Fruit fly (Drosophila melanogaster) whole organism, embryonic: ENCODE measurements around the gene Dh44.

Experiments used
- B-H2 ChIP-seq: fragments of 200-800 bp; sonication (Bioruptor generic); optimal IDR thresholded peaks from 2 replicates; lab custom pipeline; 2018; ENCODE audit warnings: missing biosample characterization, mild to moderate bottlenecking, missing genetic modification characterization
- Blimp-1 ChIP-seq: fragments of 200-800 bp; sonication (Bioruptor generic); optimal IDR thresholded peaks from 3 replicates; lab custom pipeline; 2018; ENCODE audit warnings: missing biosample characterization, missing genetic modification characterization, mild to moderate bottlenecking, moderate library complexity, missing genetic modification reagents
- Bteb2 ChIP-seq: fragments of 200-800 bp; sonication (Bioruptor generic); optimal IDR thresholded peaks from 2 replicates; lab custom pipeline; 2016; ENCODE audit warnings: missing biosample characterization, missing genetic modification characterization
- CG1024 ChIP-seq: fragments of 200-800 bp; sonication (Bioruptor generic); IDR thresholded peaks from 2 replicates; pipeline ENCODE4 v1.3.6; 2022; ENCODE audit warnings: missing biosample characterization, missing genetic modification characterization
- CG10431 ChIP-seq: fragments of 200-800 bp; sonication (Bioruptor generic); optimal IDR thresholded peaks from 3 replicates; lab custom pipeline; 2018; ENCODE audit warnings: missing biosample characterization, mild to moderate bottlenecking, missing genetic modification characterization
- CG10959 ChIP-seq: fragments of 200-800 bp; sonication (Bioruptor generic); IDR thresholded peaks from 2 replicates; pipeline ENCODE4 v1.3.6; 2022; ENCODE audit warnings: missing biosample characterization, missing genetic modification characterization
- CG11504 ChIP-seq: fragments of 200-800 bp; sonication (Bioruptor generic); optimal IDR thresholded peaks from 3 replicates; lab custom pipeline; 2019; ENCODE audit warnings: missing biosample characterization, mild to moderate bottlenecking, missing genetic modification characterization, moderate library complexity
- CG12942 ChIP-seq: fragments of 200-800 bp; sonication (Bioruptor generic); optimal IDR thresholded peaks from 3 replicates; lab custom pipeline; 2016; ENCODE audit warnings: missing biosample characterization, missing genetic modification characterization
- CG13424 ChIP-seq: fragments of 200-800 bp; sonication (Bioruptor generic); optimal IDR thresholded peaks from 2 replicates; lab custom pipeline; 2019; ENCODE audit warnings: missing biosample characterization, mild to moderate bottlenecking, missing genetic modification characterization, moderate library complexity
- CG15011 ChIP-seq: fragments of 200-800 bp; sonication (Bioruptor generic); optimal IDR thresholded peaks from 3 replicates; lab custom pipeline; 2018; ENCODE audit warnings: missing biosample characterization, mild to moderate bottlenecking, missing genetic modification characterization
- CG2678 ChIP-seq: fragments of 200-800 bp; sonication (Bioruptor generic); optimal IDR thresholded peaks from 3 replicates; lab custom pipeline; 2019; ENCODE audit warnings: missing biosample characterization, mild to moderate bottlenecking, missing genetic modification characterization, moderate library complexity
- CG8089 ChIP-seq: fragments of 200-800 bp; sonication (Bioruptor generic); optimal IDR thresholded peaks from 3 replicates; lab custom pipeline; 2016; ENCODE audit warnings: missing biosample characterization, missing genetic modification characterization
- D ChIP-seq, 2 experiments: fragments of 200-800 bp in 1 of 2; fragments of >200 bp in 1 of 2; sonication (Bioruptor generic) in 1 of 2; optimal IDR thresholded peaks; 2 replicates in 1 of 2; 3 replicates in 1 of 2; lab custom pipeline; 2017; ENCODE audit warnings: mild to moderate bottlenecking in 1 of 2, missing biosample characterization in 1 of 2, missing genetic modification characterization in 1 of 2, missing genetic modification reagents in 1 of 2
- E2f2 ChIP-seq: fragments of 200-800 bp; sonication (Bioruptor generic); IDR thresholded peaks from 2 replicates; pipeline ENCODE4 v1.3.6; 2022; ENCODE audit warnings: missing biosample characterization, missing genetic modification characterization
- Ets65A ChIP-seq: fragments of 200-800 bp; sonication (Bioruptor generic); peaks from one replicate; lab custom pipeline; 2016; ENCODE audit warnings: missing biosample characterization, missing genetic modification characterization
- HLH54F ChIP-seq: fragments of 200-800 bp; sonication (Bioruptor generic); optimal IDR thresholded peaks from 3 replicates; lab custom pipeline; 2016; ENCODE audit warnings: missing biosample characterization, missing genetic modification characterization
- Med ChIP-seq: fragments of 200-800 bp; sonication (Bioruptor generic); peaks from one replicate; lab custom pipeline; 2016; ENCODE audit warnings: missing biosample characterization, missing genetic modification characterization, mild to moderate bottlenecking, inconsistent platforms, moderate library complexity
- Nf-YC ChIP-seq: fragments of 200-800 bp; optimal IDR thresholded peaks from 3 replicates; lab custom pipeline; 2019; ENCODE audit warnings: missing biosample characterization, mild to moderate bottlenecking, missing genetic modification characterization, moderate library complexity
- NfI ChIP-seq: fragments of 200-800 bp; sonication (Bioruptor generic); optimal IDR thresholded peaks from 3 replicates; lab custom pipeline; 2018; ENCODE audit warnings: missing biosample characterization, mild to moderate bottlenecking, missing genetic modification characterization, moderate library complexity
- Oli ChIP-seq: fragments of 200-800 bp; sonication (Bioruptor generic); optimal IDR thresholded peaks from 2 replicates; lab custom pipeline; 2018; ENCODE audit warnings: missing biosample characterization, mild to moderate bottlenecking, missing genetic modification characterization, moderate library complexity
- Pdp1 ChIP-seq, 2 experiments: fragments of 200-800 bp; sonication (Bioruptor generic); optimal IDR thresholded peaks; 3 replicates each; lab custom pipeline; 2016; ENCODE audit warnings: missing biosample characterization in 2 of 2, missing genetic modification characterization in 2 of 2, mild to moderate bottlenecking in 1 of 2, moderate library complexity in 1 of 2
- Ravus ChIP-seq: fragments of 200-800 bp; sonication (Bioruptor generic); IDR thresholded peaks from 2 replicates; pipeline ENCODE4 v1.3.6; 2022; ENCODE audit warnings: missing biosample characterization, missing genetic modification characterization
- Usf ChIP-seq: fragments of 200-800 bp; sonication (Bioruptor generic); optimal IDR thresholded peaks from 2 replicates; lab custom pipeline; 2017; ENCODE audit warnings: missing genotype, missing biosample characterization, missing genetic modification characterization
- Vsx1 ChIP-seq: fragments of 200-800 bp; sonication (Bioruptor generic); optimal IDR thresholded peaks from 2 replicates; lab custom pipeline; 2017; ENCODE audit warnings: missing biosample characterization, mild to moderate bottlenecking, missing genetic modification characterization, missing genetic modification reagents
- abd-A ChIP-seq: fragments of 200-800 bp; sonication (Bioruptor generic); optimal IDR thresholded peaks from 3 replicates; lab custom pipeline; 2019; ENCODE audit warnings: missing biosample characterization, mild to moderate bottlenecking, missing genetic modification characterization, moderate library complexity
- al ChIP-seq: fragments of 200-800 bp; sonication (Bioruptor generic); IDR thresholded peaks from 2 replicates; pipeline ENCODE4 v1.3.6; 2022; ENCODE audit warnings: missing biosample characterization, missing genetic modification characterization
- amos ChIP-seq: fragments of 200-800 bp; sonication (Bioruptor generic); IDR thresholded peaks from 2 replicates; pipeline ENCODE4 v1.3.6; 2022; ENCODE audit warnings: missing biosample characterization, missing genetic modification characterization; ENCODE audit not compliant: partially characterized antibody
- ase ChIP-seq: fragments of 200-800 bp; sonication (Bioruptor generic); IDR thresholded peaks from 3 replicates; pipeline ENCODE4 v1.3.6; 2022; ENCODE audit warnings: missing biosample characterization, missing genetic modification characterization
- bab2 ChIP-seq: fragments of 200-800 bp; sonication (Bioruptor generic); optimal IDR thresholded peaks from 2 replicates; lab custom pipeline; 2016; ENCODE audit warnings: missing biosample characterization, missing genetic modification characterization
- bowl ChIP-seq: fragments of 200-800 bp; sonication (Bioruptor generic); IDR thresholded peaks from 2 replicates; pipeline ENCODE4 v1.3.6; 2022; ENCODE audit warnings: missing biosample characterization, missing genetic modification characterization
- corto ChIP-seq: fragments of 200-800 bp; sonication (Bioruptor generic); optimal IDR thresholded peaks from 2 replicates; lab custom pipeline; 2016; ENCODE audit warnings: missing biosample characterization, mild to moderate bottlenecking, missing genetic modification characterization, moderate library complexity
- crol ChIP-seq: fragments of 200-800 bp; sonication (Bioruptor generic); IDR thresholded peaks from 2 replicates; pipeline ENCODE4 v1.3.6; 2022; ENCODE audit warnings: missing biosample characterization, missing genetic modification characterization
- fd3F ChIP-seq: fragments of 200-800 bp; sonication (Bioruptor generic); optimal IDR thresholded peaks from 2 replicates; lab custom pipeline; 2018; ENCODE audit warnings: missing biosample characterization, mild to moderate bottlenecking, missing genetic modification characterization, moderate library complexity
- gem ChIP-seq: fragments of 200-800 bp; sonication (Bioruptor generic); optimal IDR thresholded peaks from 2 replicates; lab custom pipeline; 2019; ENCODE audit warnings: missing biosample characterization, mild to moderate bottlenecking, missing genetic modification characterization, moderate library complexity
- h ChIP-seq: fragments of >200 bp; optimal IDR thresholded peaks from 2 replicates; lab custom pipeline; 2017
- hth ChIP-seq: fragments of >200 bp; optimal IDR thresholded peaks from 2 replicates; lab custom pipeline; 2017; ENCODE audit warnings: inconsistent platforms
- inv ChIP-seq: fragments of 200-800 bp; sonication (Bioruptor generic); IDR thresholded peaks from 2 replicates; pipeline ENCODE4 v1.3.6; 2022; ENCODE audit warnings: missing biosample characterization, missing genetic modification characterization; ENCODE audit not compliant: partially characterized antibody
- jigr1 ChIP-seq: fragments of 200-800 bp; sonication (Bioruptor generic); IDR thresholded peaks from 3 replicates; pipeline ENCODE4 v1.3.6; 2022; ENCODE audit warnings: missing biosample characterization, missing genetic modification characterization
- jing ChIP-seq: fragments of 200-800 bp; sonication (Bioruptor generic); optimal IDR thresholded peaks from 2 replicates; lab custom pipeline; 2018; ENCODE audit warnings: missing biosample characterization, mild to moderate bottlenecking, missing genetic modification characterization
- pho ChIP-seq: fragments of 200-800 bp; sonication (Bioruptor generic); optimal IDR thresholded peaks from 2 replicates; lab custom pipeline; 2016; ENCODE audit warnings: missing biosample characterization, missing genetic modification characterization
- shn ChIP-seq: fragments of 200-800 bp; sonication (Bioruptor generic); optimal IDR thresholded peaks from 3 replicates; lab custom pipeline; 2016; ENCODE audit warnings: missing biosample characterization, missing genetic modification characterization
- so ChIP-seq: fragments of 200-800 bp; sonication (Bioruptor generic); IDR thresholded peaks from 3 replicates; pipeline ENCODE4 v1.3.6; 2022; ENCODE audit warnings: missing biosample characterization, missing genetic modification characterization
- sqz ChIP-seq: fragments of 200-800 bp; sonication (Bioruptor generic); optimal IDR thresholded peaks from 3 replicates; lab custom pipeline; 2018; ENCODE audit warnings: missing biosample characterization, mild to moderate bottlenecking, missing genetic modification characterization
- ssp ChIP-seq: fragments of 200-800 bp; sonication (Bioruptor generic); IDR thresholded peaks from 2 replicates; pipeline ENCODE4 v1.3.6; 2022; ENCODE audit warnings: missing biosample characterization, missing genetic modification characterization
- stc ChIP-seq: fragments of 200-800 bp; sonication (Bioruptor generic); IDR thresholded peaks from 2 replicates; pipeline ENCODE4 v1.3.6; 2022; ENCODE audit warnings: missing biosample characterization, missing genetic modification characterization
- tio ChIP-seq: fragments of 200-800 bp; sonication (Bioruptor generic); optimal IDR thresholded peaks from 2 replicates; lab custom pipeline; 2017; ENCODE audit warnings: missing biosample characterization, missing genetic modification characterization, inconsistent platforms
- tll ChIP-seq, 2 experiments: fragments of 200-800 bp in 1 of 2; fragments of >200 bp in 1 of 2; sonication (Bioruptor generic) in 1 of 2; optimal IDR thresholded peaks; 2 replicates each; lab custom pipeline; 2017 to 2019; ENCODE audit warnings: missing biosample characterization in 2 of 2, missing genetic modification characterization in 2 of 2, mild to moderate bottlenecking in 1 of 2, moderate library complexity in 1 of 2

Gene Dh44

DNA sequence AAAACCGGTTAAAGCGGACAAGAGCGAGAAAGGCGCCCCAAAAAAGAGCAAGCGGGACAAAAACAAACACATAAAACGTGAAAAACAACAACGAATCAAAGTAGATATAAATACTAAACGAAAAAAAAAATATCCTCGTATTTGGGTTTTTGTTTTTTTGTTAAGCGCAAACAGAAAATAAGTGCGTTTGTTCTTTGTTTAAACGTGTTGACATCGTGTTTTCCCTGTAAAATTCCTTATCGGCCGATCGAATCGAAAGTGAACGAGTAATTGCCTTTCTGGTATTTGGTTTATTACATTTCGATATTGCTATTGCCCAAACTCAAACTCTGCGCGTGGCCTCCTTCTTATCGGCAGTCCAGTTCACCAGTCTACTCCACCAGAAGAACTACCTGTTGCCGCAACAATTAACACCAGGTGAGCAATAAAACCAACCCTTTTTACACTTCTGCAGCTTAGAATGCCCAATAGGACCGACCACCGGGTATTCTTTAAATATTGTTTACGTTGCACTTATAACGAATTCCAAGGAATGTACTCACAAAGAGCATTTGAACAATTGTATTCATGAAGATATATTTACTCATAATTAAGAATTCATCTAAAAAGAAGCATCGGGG lies 46.1 kb upstream of the Dh44 start (continued):
- TF ChIP-seq D (optimal IDR thresholded peaks at IDR 0.05; lab: Kevin White, UChicago) = no peak
- peak; percentile 1 for TF ChIP-seq D (GFP tag; optimal IDR thresholded peaks at IDR 0.05; lab: Kevin White, UChicago)
- no peak for TF ChIP-seq CG10959 (GFP tag; lab: Robert Waterston, UW)
- TF ChIP-seq sqz (GFP tag; lab: Kevin White, UChicago) = peak; percentile 56
- peak in 1 of 2 experiments; percentile 7 for TF ChIP-seq tll (GFP tag; optimal IDR thresholded peaks at IDR 0.05; lab: Kevin White, UChicago)
- TF ChIP-seq Vsx1 (GFP tag; lab: Kevin White, UChicago) = peak; percentile 61
- peak; percentile 10 for TF ChIP-seq gem (tag; lab: Kevin White, UChicago)
- TF ChIP-seq fd3F = no peak
- no peak for TF ChIP-seq Usf
- TF ChIP-seq CG11504 (tag; lab: Kevin White, UChicago) = peak; percentile 4
- TF ChIP-seq E2f2 (GFP tag; lab: Robert Waterston, UW) = no peak
- TF ChIP-seq Med (GFP tag; lab: Kevin White, UChicago) = peak; percentile 71
- no peak for TF ChIP-seq al (GFP tag; lab: Robert Waterston, UW)
- TF ChIP-seq, all 482 proteins: peak for 22

DNA sequence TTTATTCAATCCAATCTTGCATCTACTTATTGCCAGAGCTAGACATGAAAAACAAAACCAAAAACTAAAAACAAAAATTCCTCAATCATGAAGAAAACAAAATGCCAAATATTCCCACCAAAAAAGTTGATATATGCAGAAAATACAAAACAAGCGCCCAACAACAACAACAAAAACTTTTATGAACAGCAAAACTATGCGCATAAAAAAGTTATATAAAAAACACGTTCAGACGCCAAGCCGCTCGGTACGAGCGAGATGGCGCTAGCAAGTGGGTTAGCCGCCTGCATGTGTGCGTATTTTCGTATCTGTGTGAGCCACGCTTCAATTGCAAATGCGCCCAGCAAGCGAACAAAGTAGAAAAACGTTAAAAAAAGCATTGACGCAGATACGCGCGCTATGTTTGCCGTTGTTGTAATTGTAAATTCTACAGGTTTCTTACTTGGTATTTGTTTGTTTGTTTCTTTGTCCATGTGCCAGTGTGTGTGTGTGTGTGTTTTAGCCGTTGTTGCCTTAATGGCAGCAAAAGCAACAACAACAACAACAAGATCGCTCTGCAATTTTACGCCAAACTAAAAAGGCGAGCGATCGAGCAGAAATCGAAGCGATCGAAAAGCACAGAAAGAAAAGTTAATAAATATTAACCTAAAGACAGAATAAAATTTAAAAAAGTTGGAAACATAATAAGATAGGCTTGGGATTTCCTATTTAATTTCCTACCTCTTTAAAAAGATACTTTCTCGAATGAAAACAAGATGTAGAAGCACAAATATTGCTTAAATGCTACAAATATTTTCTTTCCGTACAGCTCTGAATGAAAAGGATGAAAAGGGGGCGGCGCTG lies 44.4 kb upstream of the Dh44 start:
- TF ChIP-seq CG10431 = no peak
- TF ChIP-seq sqz (GFP tag; lab: Kevin White, UChicago) = peak; percentile 84
- no peak for TF ChIP-seq pho (GFP tag; lab: Kevin White, UChicago)
- TF ChIP-seq amos (GFP tag; lab: Robert Waterston, UW) = no peak
- TF ChIP-seq Ets65A (GFP tag; lab: Kevin White, UChicago) = peak; percentile 70
- no peak for TF ChIP-seq ase
- TF ChIP-seq stc (GFP tag; lab: Robert Waterston, UW) = no peak
- TF ChIP-seq jigr1 = no peak
- no peak for TF ChIP-seq Nf-YC (tag; lab: Kevin White, UChicago)
- no peak for TF ChIP-seq hth (lab: Kevin White, UChicago)
- TF ChIP-seq h (lab: Kevin White, UChicago) = no peak
- TF ChIP-seq CG8089 (GFP tag; lab: Kevin White, UChicago) = no peak
- no peak for TF ChIP-seq crol (GFP tag; lab: Robert Waterston, UW)
- TF ChIP-seq Ravus (GFP tag; lab: Robert Waterston, UW) = no peak
- no peak for TF ChIP-seq CG13424 (tag; lab: Kevin White, UChicago)
- no peak for TF ChIP-seq HLH54F (GFP tag; lab: Kevin White, UChicago)
- TF ChIP-seq tio (GFP tag; lab: Kevin White, UChicago) = no peak
- TF ChIP-seq CG15011 (GFP tag; lab: Kevin White, UChicago) = no peak
- no peak for TF ChIP-seq inv (GFP tag; lab: Robert Waterston, UW)
- TF ChIP-seq abd-A (tag; lab: Kevin White, UChicago) = peak; percentile 76
- TF ChIP-seq NfI = no peak
- TF ChIP-seq Blimp-1 = no peak
- no peak for TF ChIP-seq bowl (GFP tag; lab: Robert Waterston, UW)
- peak; percentile 7 for TF ChIP-seq B-H2 (GFP tag; lab: Kevin White, UChicago)
- peak; percentile 40; the same call in 1 of the 3 replicates for TF ChIP-seq so (GFP tag; lab: Robert Waterston, UW)
- no peak for TF ChIP-seq Bteb2 (GFP tag; lab: Kevin White, UChicago)
- TF ChIP-seq CG2678 (tag; lab: Kevin White, UChicago) = no peak
- TF ChIP-seq Oli (tag; lab: Kevin White, UChicago) = no peak
- no peak for TF ChIP-seq jing (GFP tag; lab: Kevin White, UChicago)
- no peak for TF ChIP-seq CG1024 (GFP tag; lab: Robert Waterston, UW)
- peak in 1 of 2 experiments; percentile 62 for TF ChIP-seq Pdp1 (GFP tag; optimal IDR thresholded peaks at IDR 0.05; lab: Kevin White, UChicago)
- TF ChIP-seq bab2 (GFP tag; lab: Kevin White, UChicago) = no peak
- TF ChIP-seq shn (GFP tag; lab: Kevin White, UChicago) = no peak
- no peak for TF ChIP-seq ssp (GFP tag; lab: Robert Waterston, UW)
- TF ChIP-seq CG12942 = no peak
- no peak for TF ChIP-seq corto (GFP tag; lab: Kevin White, UChicago)
